Fruit fly (Drosophila melanogaster): Measurements from ENCODE around the gene CG17786.

dm6 chr3R:24258333-24258732 lies 39.8 kb upstream of the CG17786 start:
- TF ChIP-seq CG10348 (GFP tag; IDR thresholded peaks at IDR 0.05) (no peak), Pif1B (GFP tag; optimal IDR thresholded peaks at IDR 0.05) (no peak), CG17806 (tag; optimal IDR thresholded peaks at IDR 0.05) (no peak), CG13204 (GFP tag; optimal IDR thresholded peaks at IDR 0.05) (no peak), fd96Ca (GFP tag; IDR thresholded peaks at IDR 0.05) (no peak)
